Fruit fly (Drosophila melanogaster): ENCODE data around the gene Gr92a.
"Not testable (repeated sequence)": the region's sequence is repeated elsewhere in the genome, so short reads cannot be mapped to it uniquely, and the experiment has no call there.

DNA sequence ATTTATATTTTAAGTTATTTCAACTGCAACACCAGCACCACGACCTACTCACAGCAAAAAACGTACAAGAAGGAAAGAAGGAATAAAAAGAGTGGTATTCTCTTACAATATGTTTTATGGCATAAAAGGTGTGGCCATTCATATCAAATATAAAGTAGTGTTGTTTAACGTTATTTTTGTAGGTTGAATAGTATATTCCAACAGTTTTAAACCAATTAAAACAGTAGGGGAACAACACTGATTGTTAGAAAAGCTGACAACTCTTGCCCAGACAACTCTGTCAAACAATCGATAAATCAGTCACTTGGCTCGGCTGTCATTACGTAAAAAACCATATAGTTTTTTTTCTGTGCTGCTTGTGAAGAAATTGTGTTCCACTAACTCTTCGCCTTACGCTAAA lies 6.3 kb upstream of the Gr92a start, which contains the start of gene CG10887:
- not testable (repeated sequence) for TF ChIP-seq Ets98B (GFP tag; IDR thresholded peaks at IDR 0.05); CG8301 (tag; optimal IDR thresholded peaks at IDR 0.05)

Measured in whole organism, pupa.